Worm (Caenorhabditis elegans): ENCODE measurements around the gene ubh-3.
A peak's percentile ranks its signal among the peaks of the same experiment; 100 is the strongest.

DNA sequence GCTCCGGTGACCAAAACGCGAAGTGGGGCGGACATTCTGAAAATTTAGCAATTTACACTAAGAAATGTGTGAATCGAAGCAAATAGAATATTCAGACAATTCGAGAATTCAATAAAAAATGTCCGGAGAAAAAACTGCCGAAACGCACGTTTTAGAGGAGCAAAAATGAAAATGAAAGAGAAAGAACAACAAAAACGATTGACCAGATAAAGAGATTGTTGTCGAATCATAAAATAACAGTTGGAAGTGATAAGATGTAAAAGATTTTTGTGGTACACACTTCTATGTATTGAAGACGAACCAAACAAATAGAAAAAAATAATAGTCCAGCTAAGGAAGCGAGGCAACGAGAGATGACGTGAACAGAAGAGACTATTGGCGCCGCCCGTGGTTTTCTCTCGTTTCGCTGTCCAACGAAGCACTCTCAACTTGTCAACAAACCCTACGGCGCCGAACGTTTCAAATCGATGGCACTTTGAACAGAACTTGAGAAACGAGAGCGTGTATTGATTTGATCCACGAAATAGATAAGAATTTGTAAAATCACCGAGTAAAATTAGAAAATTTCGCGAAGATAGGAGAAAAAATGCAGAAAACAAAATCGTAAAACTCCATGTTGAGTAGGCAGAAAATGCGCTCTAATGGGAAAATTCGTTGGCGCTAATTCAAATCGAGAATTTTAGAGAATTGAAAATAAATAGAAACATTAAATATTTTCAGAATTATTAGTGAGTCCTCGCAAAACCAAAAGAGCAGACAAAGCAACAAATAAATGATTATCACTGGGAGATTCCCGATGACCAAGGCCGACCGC, 8.1 kb upstream of the ubh-3 start, which contains the start of gene mdh-1:
- TF ChIP-seq isw-1 (GFP tag; IDR thresholded peaks at IDR 0.05) (no peak), ceh-82 (tag; optimal IDR thresholded peaks at IDR 0.05) (no peak), nhr-28 (tag; optimal IDR thresholded peaks at IDR 0.05) (no peak), nhr-76 (tag; optimal IDR thresholded peaks at IDR 0.05) (no peak), elt-3 (tag; optimal IDR thresholded peaks at IDR 0.05) (peak in 1 of 6 experiments; percentile 40)
